Worm (Caenorhabditis elegans) whole organism, L4/young adult: Measurements from ENCODE around the gene F56H11.2.

Experiments
- dao-5 ChIP-seq: sonication (generic microtip); optimal IDR thresholded peaks from 2 replicates; lab custom pipeline; 2016; ENCODE audit warnings: missing genotype, missing genetic modification characterization, moderate library complexity, missing compliant biosample characterization
- him-1 ChIP-seq: sonication (generic microtip); optimal IDR thresholded peaks from 2 replicates; lab custom pipeline; 2016; ENCODE audit warnings: missing genotype, missing genetic modification reagents, missing genetic modification characterization, missing compliant biosample characterization

DNA sequence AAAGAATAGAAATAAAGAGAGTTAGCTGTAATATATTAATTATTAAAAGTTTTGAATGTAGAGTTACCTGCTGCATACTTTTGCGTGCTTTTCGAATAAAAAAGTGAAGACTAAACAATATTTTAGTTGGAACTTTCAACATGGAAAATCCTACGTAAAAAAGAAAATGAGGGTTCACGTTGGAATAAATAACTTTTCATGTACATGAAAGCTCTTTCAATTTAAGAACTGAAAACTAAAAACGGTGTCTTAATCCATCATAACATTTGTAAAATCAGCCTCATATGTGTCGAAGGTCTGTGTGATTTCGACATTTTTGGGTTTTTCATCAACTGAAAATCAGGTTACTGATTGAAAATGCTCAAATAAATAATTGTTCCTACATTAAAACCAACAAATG is 26.7 kb downstream of the F56H11.2 start, which contains the start of gene ttr-9:
- TF ChIP-seq him-1 (tag; lab: Kevin White, UChicago) (no peak), dao-5 (tag; lab: Kevin White, UChicago) (no peak)
